Fruit fly (Drosophila melanogaster): ENCODE data around the gene Scox.

The Scox gene

DNA sequence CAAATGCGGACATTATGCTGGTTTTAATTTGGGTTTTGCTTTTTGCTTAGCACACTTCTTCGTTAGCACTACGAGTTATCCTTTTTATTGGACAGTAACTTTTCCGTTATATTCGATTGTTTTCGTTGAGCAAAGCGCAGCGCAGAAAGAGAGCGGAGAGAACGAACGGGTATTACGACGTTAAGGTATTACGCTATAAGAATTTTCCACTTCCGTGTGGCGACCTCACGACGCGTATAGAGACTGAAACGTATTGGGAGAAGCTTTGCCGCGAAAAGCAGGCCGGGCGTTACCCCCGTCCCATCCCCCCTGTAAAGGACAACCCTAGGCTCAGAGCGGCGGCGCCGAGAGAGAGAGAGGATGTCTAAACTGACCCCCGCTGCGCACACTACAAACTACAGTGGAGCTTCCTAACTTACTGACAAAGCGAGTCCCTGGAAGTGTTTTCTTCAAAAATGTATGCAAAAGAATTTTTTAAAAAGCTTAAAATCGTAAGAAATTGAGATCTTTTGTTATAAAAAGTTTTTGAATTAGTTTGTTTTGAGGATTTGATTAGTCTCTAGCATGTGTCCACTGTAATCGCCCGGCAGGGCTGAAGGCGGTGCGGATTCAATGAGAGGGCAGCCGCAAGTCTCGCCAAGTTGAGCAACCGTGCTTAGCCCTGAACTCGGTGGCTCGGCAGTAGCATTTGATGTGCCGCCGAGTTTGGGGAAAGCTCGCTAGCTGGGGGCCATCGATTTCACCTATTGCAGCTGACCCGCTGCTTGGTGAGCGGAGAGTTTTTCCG, 36.1 kb upstream of the Scox start (continued):
- TF ChIP-seq Eip75B (GFP tag; optimal IDR thresholded peaks at IDR 0.05), result peak; percentile 88
- peak; percentile 89 for TF ChIP-seq eg (GFP tag; IDR thresholded peaks at IDR 0.05)
- TF ChIP-seq svp (GFP tag), result peak; percentile 94
- peak; percentile 72 for TF ChIP-seq Eip93F (GFP tag; optimal IDR thresholded peaks at IDR 0.05)
- peak; percentile 91 for TF ChIP-seq Sox14 (GFP tag; optimal IDR thresholded peaks at IDR 0.05)
- peak; percentile 91 for TF ChIP-seq CG3919 (GFP tag; optimal IDR thresholded peaks at IDR 0.05)
- peak; percentile 76 for TF ChIP-seq CG11902 (GFP tag; optimal IDR thresholded peaks at IDR 0.05)
- TF ChIP-seq Eip78C (GFP tag), result peak; percentile 96
- no peak for TF ChIP-seq CG4318 (GFP tag; optimal IDR thresholded peaks at IDR 0.05)
- TF ChIP-seq CG8632 (GFP tag; optimal IDR thresholded peaks at IDR 0.05), result peak; percentile 81
- peak; percentile 89 for TF ChIP-seq CG11294 (GFP tag; IDR thresholded peaks at IDR 0.05)
- peak; percentile 88 for TF ChIP-seq cyc (GFP tag; optimal IDR thresholded peaks at IDR 0.05)
- TF ChIP-seq CG10669 (GFP tag; optimal IDR thresholded peaks at IDR 0.05), result peak; percentile 89
- TF ChIP-seq dsx (GFP tag; optimal IDR thresholded peaks at IDR 0.05; ENCODE audit: poor library complexity, severe bottlenecking), result peak; percentile 88
- peak; percentile 87 for TF ChIP-seq CG7368 (GFP tag; optimal IDR thresholded peaks at IDR 0.05)
- peak; percentile 82 for TF ChIP-seq Sox15 (GFP tag; optimal IDR thresholded peaks at IDR 0.05)
- TF ChIP-seq Hr4 (GFP tag; optimal IDR thresholded peaks at IDR 0.05), result peak; percentile 91

DNA sequence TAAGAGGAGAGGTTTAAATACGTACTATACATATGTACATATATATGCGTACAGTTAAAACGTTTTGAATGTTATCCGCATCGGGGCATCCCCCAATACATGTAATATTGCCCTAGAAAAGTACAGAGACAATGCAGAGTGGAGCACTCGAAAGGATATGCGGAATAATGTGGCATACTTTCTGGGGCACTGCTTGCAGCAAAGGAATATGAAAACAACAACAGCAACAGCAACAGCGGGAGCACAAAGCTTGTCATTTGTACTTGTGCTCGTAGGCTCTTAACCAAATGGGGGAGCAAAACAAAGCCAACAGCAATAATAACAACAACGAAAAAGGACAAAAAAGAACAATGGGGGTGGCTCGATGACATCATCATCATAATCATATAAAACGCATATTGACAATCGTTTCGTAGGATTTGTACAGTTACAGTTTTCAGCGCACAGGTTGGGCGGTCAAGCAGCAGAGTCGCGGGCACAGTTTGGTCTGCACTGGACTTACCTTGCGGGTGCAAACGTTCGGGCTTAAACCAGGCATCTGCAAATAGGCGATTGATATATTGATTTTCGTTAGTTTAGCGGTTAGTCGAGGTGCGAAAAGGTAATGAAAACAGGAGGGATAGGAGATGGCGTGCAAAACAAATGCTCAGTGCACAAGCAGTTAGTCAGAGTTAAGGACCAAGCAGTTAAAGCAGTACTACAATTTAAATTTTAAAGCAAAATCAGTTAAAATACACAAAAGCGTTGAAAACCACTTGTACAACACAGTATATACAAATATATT, 35.1 kb upstream of the Scox start:
- TF ChIP-seq CG6163 (GFP tag; IDR thresholded peaks at IDR 0.05) (0 out of 3 replicates have a peak, but pooled peaks have one; percentile 8), cyc (GFP tag; optimal IDR thresholded peaks at IDR 0.05) (no peak)

DNA sequence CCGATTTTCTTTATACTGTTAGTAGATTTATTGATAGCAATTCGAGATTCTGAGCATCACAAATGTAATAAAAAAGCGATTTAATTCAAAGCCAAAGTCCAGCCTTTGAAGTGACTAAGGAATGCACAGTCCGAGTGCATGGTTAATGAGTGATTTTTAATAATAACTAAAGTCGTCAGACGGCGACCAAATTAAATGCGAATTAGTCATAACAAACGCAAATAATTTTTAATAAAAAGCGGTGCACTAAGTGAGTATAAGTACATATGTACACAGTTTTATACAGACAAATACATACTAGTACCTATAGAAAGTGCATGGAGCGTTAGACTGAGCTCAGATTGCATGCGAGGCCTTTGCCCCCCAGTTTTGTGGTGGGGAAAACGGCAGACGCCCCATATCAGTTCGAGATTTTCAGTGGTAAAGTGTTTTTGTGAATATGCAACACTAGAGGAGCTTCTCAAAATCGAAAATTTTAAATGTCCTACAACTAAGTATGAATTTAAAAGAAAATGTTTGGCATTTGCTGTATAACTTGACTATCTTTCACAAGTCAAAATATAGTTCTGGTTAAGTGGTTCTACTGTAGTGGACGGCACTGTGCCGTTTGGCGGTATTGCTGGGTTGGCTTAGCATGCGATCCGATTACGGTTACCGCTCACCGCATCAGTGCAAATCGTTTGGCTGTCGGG, 34.1 kb upstream of the Scox start:
- TF ChIP-seq CG6163 (GFP tag; IDR thresholded peaks at IDR 0.05), result peak; percentile 82
- TF ChIP-seq CG34406 (GFP tag; optimal IDR thresholded peaks at IDR 0.05), result no peak
- peak; percentile 34 for TF ChIP-seq CG3919 (GFP tag; optimal IDR thresholded peaks at IDR 0.05)
- TF ChIP-seq CG9139 (GFP tag; optimal IDR thresholded peaks at IDR 0.05), result no peak
- peak; percentile 10 for TF ChIP-seq cyc (GFP tag; optimal IDR thresholded peaks at IDR 0.05)
- peak; percentile 82 for TF ChIP-seq CG15336 (GFP tag; IDR thresholded peaks at IDR 0.05)
- TF ChIP-seq fd59A (GFP tag; optimal IDR thresholded peaks at IDR 0.05), result no peak
- TF ChIP-seq CG8632 (GFP tag; optimal IDR thresholded peaks at IDR 0.05), result no peak
- no peak for TF ChIP-seq dsx (GFP tag; optimal IDR thresholded peaks at IDR 0.05; ENCODE audit: poor library complexity, severe bottlenecking)
- no peak for TF ChIP-seq CG3032 (tag; optimal IDR thresholded peaks at IDR 0.05)
- TF ChIP-seq Hr4 (GFP tag; optimal IDR thresholded peaks at IDR 0.05), result peak; percentile 83
- peak; percentile 9 for TF ChIP-seq CG6792 (GFP tag; optimal IDR thresholded peaks at IDR 0.05)
- TF ChIP-seq esn (GFP tag; optimal IDR thresholded peaks at IDR 0.05), result peak; percentile 41
- TF ChIP-seq CG6854 (GFP tag; optimal IDR thresholded peaks at IDR 0.05), result no peak
- TF ChIP-seq Eip78C (GFP tag), result peak; percentile 76
- TF ChIP-seq CG16779 (tag; optimal IDR thresholded peaks at IDR 0.05), result no peak
- TF ChIP-seq Blimp-1 (GFP tag; optimal IDR thresholded peaks at IDR 0.05), result no peak
- peak; percentile 13 for TF ChIP-seq Ets96B (tag; optimal IDR thresholded peaks at IDR 0.05)
- peak; percentile 47 for TF ChIP-seq pdm3 (GFP tag; optimal IDR thresholded peaks at IDR 0.05)
- peak; percentile 83 for TF ChIP-seq eg (GFP tag; IDR thresholded peaks at IDR 0.05)
- TF ChIP-seq ss (GFP tag; optimal IDR thresholded peaks at IDR 0.05), result no peak
- peak; percentile 45 for TF ChIP-seq vri (GFP tag; optimal IDR thresholded peaks at IDR 0.05)
- TF ChIP-seq Gug (GFP tag; IDR thresholded peaks at IDR 0.05), result peak; percentile 27; the same call in 1 of the 2 replicates
- TF ChIP-seq Smox (GFP tag; optimal IDR thresholded peaks at IDR 0.05), result no peak
- peak; percentile 82 for TF ChIP-seq CG8119 (GFP tag; IDR thresholded peaks at IDR 0.05)
- peak; percentile 15 for TF ChIP-seq CG10631 (GFP tag; optimal IDR thresholded peaks at IDR 0.05)
- TF ChIP-seq achi (GFP tag; optimal IDR thresholded peaks at IDR 0.05), result peak; percentile 37
- peak; percentile 49; the same call in 1 of the 2 replicates for TF ChIP-seq CG11294 (GFP tag; IDR thresholded peaks at IDR 0.05)
- peak; percentile 17 for TF ChIP-seq Met (GFP tag; optimal IDR thresholded peaks at IDR 0.05)
- peak; percentile 37 for TF ChIP-seq net (GFP tag; optimal IDR thresholded peaks at IDR 0.05)
- TF ChIP-seq Eip93F (GFP tag; optimal IDR thresholded peaks at IDR 0.05), result no peak
- TF ChIP-seq Hr38 (GFP tag; optimal IDR thresholded peaks at IDR 0.05), result no peak
- TF ChIP-seq Sox15 (GFP tag; optimal IDR thresholded peaks at IDR 0.05), result no peak
- TF ChIP-seq Ets21C (GFP tag; optimal IDR thresholded peaks at IDR 0.05), result no peak
- peak; percentile 12 for TF ChIP-seq CG31627 (GFP tag; optimal IDR thresholded peaks at IDR 0.05)

Measured in whole organism, prepupa.